Worm (Caenorhabditis elegans): ENCODE results near the gene mpz-6.

Gene mpz-6

ce11 chrII:9433609-9434008 lies 26.7 kb upstream of the mpz-6 start, which contains the start of gene kin-15:
kin-15 (minus strand) TSS chrII:9433709.
- no peak for TF ChIP-seq nhr-76 (tag; optimal IDR thresholded peaks at IDR 0.05)
- TF ChIP-seq nhr-12 (tag; optimal IDR thresholded peaks at IDR 0.05) = no peak
- TF ChIP-seq nhr-43 (tag; optimal IDR thresholded peaks at IDR 0.05; ENCODE audit: poor library complexity, severe bottlenecking) = no peak
- no peak for TF ChIP-seq unc-62 (GFP tag; optimal IDR thresholded peaks at IDR 0.05)
- no peak for TF ChIP-seq ceh-16 (tag; optimal IDR thresholded peaks at IDR 0.05)
- no peak for TF ChIP-seq jun-1 (tag; optimal IDR thresholded peaks at IDR 0.05)
- TF ChIP-seq nhr-28 (tag; optimal IDR thresholded peaks at IDR 0.05) = no peak
- TF ChIP-seq egl-27 (tag; optimal IDR thresholded peaks at IDR 0.05) = no peak
- TF ChIP-seq ama-1 (optimal IDR thresholded peaks at IDR 0.05) = no peak
- TF ChIP-seq ZK546.5 (tag; optimal IDR thresholded peaks at IDR 0.05) = no peak

- no peak for TF ChIP-seq ztf-4 (tag; optimal IDR thresholded peaks at IDR 0.05)
- TF ChIP-seq jun-1 (tag; optimal IDR thresholded peaks at IDR 0.05) = no peak
- TF ChIP-seq nhr-43 (tag; optimal IDR thresholded peaks at IDR 0.05; ENCODE audit: poor library complexity, severe bottlenecking) = no peak
- TF ChIP-seq pha-4 (tag; optimal IDR thresholded peaks at IDR 0.05) = no peak
- peak; percentile 75 for TF ChIP-seq fkh-10 (GFP tag; optimal IDR thresholded peaks at IDR 0.05)
- TF ChIP-seq egl-5 (tag; optimal IDR thresholded peaks at IDR 0.05) = no peak
Measured at ce11 chrII:9431119-9431518, 24.2 kb upstream of the mpz-6 start.

- TF ChIP-seq elt-1 (tag; optimal IDR thresholded peaks at IDR 0.05) (no peak), pha-4 (tag; optimal IDR thresholded peaks at IDR 0.05) (peak; percentile 78), hmg-11 (tag; optimal IDR thresholded peaks at IDR 0.05) (peak; percentile 5)
Measured at ce11 chrII:9427644-9428043, 20.7 kb upstream of the mpz-6 start, which contains the start of gene M176.5. M176.5 (minus strand) TSS chrII:9427744.

- TF ChIP-seq elt-1 (tag; optimal IDR thresholded peaks at IDR 0.05) (no peak), jun-1 (tag; optimal IDR thresholded peaks at IDR 0.05) (no peak), elt-3 (tag; optimal IDR thresholded peaks at IDR 0.05) (no peak), nhr-43 (tag; optimal IDR thresholded peaks at IDR 0.05; ENCODE audit: poor library complexity, severe bottlenecking) (no peak), aly-2 (tag; optimal IDR thresholded peaks at IDR 0.05) (no peak), egl-27 (tag; optimal IDR thresholded peaks at IDR 0.05) (no peak), ztf-11 (tag; optimal IDR thresholded peaks at IDR 0.05) (no peak), skn-1 (tag; optimal IDR thresholded peaks at IDR 0.05) (no peak), nhr-28 (tag; optimal IDR thresholded peaks at IDR 0.05) (no peak), ztf-4 (tag; optimal IDR thresholded peaks at IDR 0.05) (no peak), unc-62 (GFP tag; optimal IDR thresholded peaks at IDR 0.05) (no peak), elt-2 (tag; optimal IDR thresholded peaks at IDR 0.05) (no peak), mdl-1 (tag; optimal IDR thresholded peaks at IDR 0.05) (no peak), nhr-23 (tag; optimal IDR thresholded peaks at IDR 0.05) (no peak)
Measured at ce11 chrII:9426076-9426475, 19.2 kb upstream of the mpz-6 start, which contains the start of gene M176.10. M176.10 (minus strand) TSS chrII:9426176.

ce11 chrII:9421969-9422368 lies 15.0 kb upstream of the mpz-6 start, which contains the start of gene M176.11:
M176.11 (plus strand) TSS chrII:9422269.
- no peak for TF ChIP-seq nhr-23 (tag; optimal IDR thresholded peaks at IDR 0.05)
- no peak for TF ChIP-seq ztf-4 (tag; optimal IDR thresholded peaks at IDR 0.05)
- no peak for TF ChIP-seq lin-15B (tag; optimal IDR thresholded peaks at IDR 0.05)
- no peak for TF ChIP-seq ztf-11 (tag; optimal IDR thresholded peaks at IDR 0.05)
- TF ChIP-seq nfya-1 (tag; optimal IDR thresholded peaks at IDR 0.05; ENCODE audit: insufficient read depth) = no peak
- TF ChIP-seq jun-1 (tag; optimal IDR thresholded peaks at IDR 0.05) = no peak
- TF ChIP-seq ZK546.5 (tag; optimal IDR thresholded peaks at IDR 0.05) = no peak
- TF ChIP-seq mdl-1 (tag; optimal IDR thresholded peaks at IDR 0.05) = no peak
- TF ChIP-seq zag-1 (tag; optimal IDR thresholded peaks at IDR 0.05) = no peak
- TF ChIP-seq lsy-12 (tag; optimal IDR thresholded peaks at IDR 0.05) = no peak
- no peak for TF ChIP-seq daf-12 (tag; optimal IDR thresholded peaks at IDR 0.05)
- no peak for TF ChIP-seq fos-1 (tag; optimal IDR thresholded peaks at IDR 0.05)

- TF ChIP-seq pqm-1 (tag; optimal IDR thresholded peaks at IDR 0.05) (peak; percentile 55), egl-5 (tag; optimal IDR thresholded peaks at IDR 0.05) (no peak), pha-4 (tag; optimal IDR thresholded peaks at IDR 0.05) (peak; percentile 13), nhr-43 (tag; optimal IDR thresholded peaks at IDR 0.05; ENCODE audit: poor library complexity, severe bottlenecking) (no peak), elt-2 (tag; optimal IDR thresholded peaks at IDR 0.05) (peak; percentile 39), snpc-4 (tag; optimal IDR thresholded peaks at IDR 0.05) (no peak), nhr-77 (tag; optimal IDR thresholded peaks at IDR 0.05) (no peak), mml-1 (tag; optimal IDR thresholded peaks at IDR 0.05) (no peak), jun-1 (tag; optimal IDR thresholded peaks at IDR 0.05) (peak; percentile 26)
Measured at ce11 chrII:9418843-9419532, 12.1 kb upstream of the mpz-6 start.

Data from whole organism, L3 larva.